Worm (Caenorhabditis elegans) whole organism, mixed stage, embryonic: ENCODE results near the gene Y37E11B.2.

Experiments
- M03D4.4 ChIP-seq: sonication (generic microtip); optimal IDR thresholded peaks from 2 replicates; lab custom pipeline; 2017; ENCODE audit warnings: mild to moderate bottlenecking, missing genetic modification characterization, missing compliant biosample characterization
- bed-3 ChIP-seq: fragments of 200-800 bp; sonication (Bioruptor generic); optimal IDR thresholded peaks from 3 replicates; lab custom pipeline; 2018; ENCODE audit warnings: mild to moderate bottlenecking, missing genetic modification characterization, moderate library complexity, missing compliant biosample characterization
- blmp-1 ChIP-seq: fragments of 150-350 bp; optimal IDR thresholded peaks from 2 replicates; lab custom pipeline; 2014; ENCODE audit warnings: missing biosample characterization, missing genetic modification characterization
- ceh-39 ChIP-seq: fragments of 150-350 bp; optimal IDR thresholded peaks from 2 replicates; lab custom pipeline; 2014; ENCODE audit warnings: missing biosample characterization, missing genetic modification characterization
- ceh-43 ChIP-seq: fragments of 200-800 bp; sonication (Bioruptor generic); optimal IDR thresholded peaks from 2 replicates; lab custom pipeline; 2018; ENCODE audit warnings: mild to moderate bottlenecking, missing genetic modification characterization, moderate library complexity, missing compliant biosample characterization
- ceh-83 ChIP-seq: fragments of 200-800 bp; sonication (Bioruptor generic); optimal IDR thresholded peaks from 2 replicates; lab custom pipeline; 2018; ENCODE audit warnings: mild to moderate bottlenecking, missing genetic modification characterization, missing compliant biosample characterization
- ces-1 ChIP-seq: fragments of 150-350 bp; optimal IDR thresholded peaks from 2 replicates; lab custom pipeline; 2014; ENCODE audit warnings: missing biosample characterization, missing genetic modification reagents, missing genetic modification characterization
- cnd-1 ChIP-seq: fragments of 200-800 bp; sonication (Bioruptor generic); optimal IDR thresholded peaks from 2 replicates; lab custom pipeline; 2018; ENCODE audit warnings: mild to moderate bottlenecking, missing genetic modification characterization, missing compliant biosample characterization
- drap-1 ChIP-seq: fragments of 200-800 bp; sonication (Bioruptor generic); optimal IDR thresholded peaks from 3 replicates; lab custom pipeline; 2018; ENCODE audit warnings: mild to moderate bottlenecking, missing genetic modification characterization, missing compliant biosample characterization
- elt-1 ChIP-seq: sonication (generic microtip); optimal IDR thresholded peaks from 2 replicates; lab custom pipeline; 2017; ENCODE audit warnings: missing genetic modification characterization, mild to moderate bottlenecking, missing compliant biosample characterization, antibody characterized with exemption, moderate library complexity, borderline replicate concordance; ENCODE audit not compliant: insufficient read depth
- flh-1 ChIP-seq: fragments of 200-800 bp; sonication (Bioruptor generic); optimal IDR thresholded peaks from 2 replicates; lab custom pipeline; 2018; ENCODE audit warnings: mild to moderate bottlenecking, missing genetic modification characterization, moderate library complexity, missing compliant biosample characterization
- ham-2 ChIP-seq: fragments of 200-800 bp; sonication (Bioruptor generic); optimal IDR thresholded peaks from 2 replicates; lab custom pipeline; 2018; ENCODE audit warnings: mild to moderate bottlenecking, missing genetic modification characterization, missing compliant biosample characterization
- lin-32 ChIP-seq: fragments of 200-800 bp; sonication (Bioruptor generic); optimal IDR thresholded peaks from 2 replicates; lab custom pipeline; 2018; ENCODE audit warnings: mild to moderate bottlenecking, missing genetic modification characterization, missing compliant biosample characterization
- lsy-2 ChIP-seq: fragments of 150-350 bp; optimal IDR thresholded peaks from 2 replicates; lab custom pipeline; 2014; ENCODE audit warnings: missing biosample characterization, missing genetic modification characterization
- mab-5 ChIP-seq: fragments of 150-350 bp; optimal IDR thresholded peaks from 2 replicates; lab custom pipeline; 2014; ENCODE audit warnings: missing biosample characterization, missing genetic modification characterization
- mep-1 ChIP-seq: fragments of 150-350 bp; optimal IDR thresholded peaks from 2 replicates; lab custom pipeline; 2017; ENCODE audit warnings: missing biosample characterization, missing genetic modification reagents, missing genetic modification characterization, inconsistent platforms
- mls-2 ChIP-seq: sonication (generic microtip); optimal IDR thresholded peaks from 2 replicates; lab custom pipeline; 2016; ENCODE audit warnings: mild to moderate bottlenecking, missing genetic modification characterization, moderate library complexity, missing compliant biosample characterization
- nhr-12 ChIP-seq: fragments of 150-350 bp; optimal IDR thresholded peaks from 2 replicates; lab custom pipeline; 2014; ENCODE audit warnings: missing biosample characterization, missing genetic modification characterization
- nhr-2 ChIP-seq: fragments of 150-350 bp; optimal IDR thresholded peaks from 2 replicates; lab custom pipeline; 2014; ENCODE audit warnings: missing biosample characterization, missing genetic modification characterization
- nhr-237 ChIP-seq: fragments of 150-350 bp; optimal IDR thresholded peaks from 2 replicates; lab custom pipeline; 2014; ENCODE audit warnings: missing biosample characterization, missing genetic modification characterization
- nhr-28 ChIP-seq: fragments of 150-350 bp; optimal IDR thresholded peaks from 2 replicates; lab custom pipeline; 2014; ENCODE audit warnings: missing biosample characterization, missing genetic modification characterization
- nhr-76 ChIP-seq: sonication (generic microtip); optimal IDR thresholded peaks from 2 replicates; lab custom pipeline; 2017; ENCODE audit warnings: missing biosample characterization, missing genetic modification characterization
- pha-4 ChIP-seq: fragments of 150-350 bp; optimal IDR thresholded peaks from 2 replicates; lab custom pipeline; 2018; ENCODE audit warnings: missing biosample characterization, missing genetic modification reagents, missing genetic modification characterization
- sem-2 ChIP-seq: fragments of 200-800 bp; sonication (Bioruptor generic); optimal IDR thresholded peaks from 2 replicates; lab custom pipeline; 2018; ENCODE audit warnings: mild to moderate bottlenecking, missing genetic modification characterization, missing compliant biosample characterization
- snpc-4 ChIP-seq: fragments of 150-350 bp; optimal IDR thresholded peaks from 2 replicates; lab custom pipeline; 2014; ENCODE audit warnings: missing biosample characterization, missing genetic modification characterization
- sptf-1 ChIP-seq: sonication (generic microtip); optimal IDR thresholded peaks from 2 replicates; lab custom pipeline; 2017; ENCODE audit warnings: mild to moderate bottlenecking, missing genetic modification characterization, moderate library complexity, missing compliant biosample characterization
- tbx-8 ChIP-seq: fragments of 200-800 bp; sonication (Bioruptor generic); optimal IDR thresholded peaks from 2 replicates; lab custom pipeline; 2018; ENCODE audit warnings: mild to moderate bottlenecking, missing genetic modification characterization, moderate library complexity, missing compliant biosample characterization
- unc-120 ChIP-seq: sonication (generic microtip); optimal IDR thresholded peaks from 2 replicates; lab custom pipeline; 2017; ENCODE audit warnings: missing genetic modification characterization, missing compliant biosample characterization; ENCODE audit not compliant: poor library complexity, severe bottlenecking
- unc-62 ChIP-seq: fragments of 150-350 bp; optimal IDR thresholded peaks from 2 replicates; lab custom pipeline; 2014; ENCODE audit warnings: missing biosample characterization, missing genetic modification reagents, missing genetic modification characterization
- ztf-11 ChIP-seq: fragments of 150-350 bp; optimal IDR thresholded peaks from 2 replicates; lab custom pipeline; 2014; ENCODE audit warnings: missing biosample characterization, missing genetic modification characterization

Gene Y37E11B.2

DNA sequence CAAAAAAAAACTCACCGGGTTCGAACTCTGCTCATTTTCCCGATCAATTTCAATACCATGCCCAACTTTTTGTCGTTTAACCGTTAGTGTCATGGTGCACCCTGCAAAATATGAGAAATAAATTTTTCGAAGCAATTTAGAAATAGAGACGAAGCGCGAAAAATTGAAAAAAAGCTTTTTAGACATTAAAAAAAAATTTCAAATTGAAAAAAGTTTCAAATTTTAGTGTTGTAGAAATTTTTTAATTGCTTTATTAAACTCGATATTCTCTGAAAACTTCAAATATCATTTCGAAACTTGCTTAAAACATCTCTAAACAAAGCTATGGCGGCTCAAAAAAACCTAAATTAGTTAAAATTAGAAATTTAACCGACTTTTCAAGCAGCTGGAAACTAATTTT is 30.8 kb upstream of the Y37E11B.2 start, which contains the start of gene nstp-6:
nstp-6 (minus strand) TSS at position 101 of the 400 bp plus-strand sequence.
- TF ChIP-seq sem-2 (GFP tag; lab: Kevin White, UChicago) (no peak), cnd-1 (tag; lab: Kevin White, UChicago) (no peak), ces-1 (GFP tag; lab: Kevin White, UChicago) (no peak)
- TF ChIP-seq, all 35 proteins: peak for 0

DNA sequence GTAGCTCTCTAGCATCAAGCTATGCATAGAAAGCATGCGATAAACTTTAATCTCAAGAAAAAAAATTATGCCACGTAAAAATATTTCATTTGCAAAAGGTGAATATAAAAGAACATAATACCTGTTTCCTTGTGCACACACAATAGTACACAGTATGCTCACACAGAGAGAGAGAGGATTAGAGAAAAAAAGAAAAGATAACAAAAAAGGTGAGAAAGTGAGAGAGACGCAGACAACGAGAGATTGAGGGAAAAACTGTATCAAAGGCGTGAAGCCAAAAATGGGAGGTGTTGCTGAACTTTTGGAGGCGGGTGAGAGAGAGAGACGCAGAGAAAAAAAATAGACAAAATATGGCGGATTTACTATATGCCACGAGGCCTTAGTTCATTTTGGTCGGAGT is 29.9 kb upstream of the Y37E11B.2 start:
- TF ChIP-seq nhr-12 (no peak), tbx-8 (GFP tag; lab: Kevin White, UChicago) (no peak), bed-3 (no peak), mab-5 (tag; lab: Kevin White, UChicago) (no peak), M03D4.4 (tag; lab: Kevin White, UChicago) (no peak), drap-1 (GFP tag; lab: Kevin White, UChicago) (no peak), blmp-1 (tag; lab: Kevin White, UChicago) (no peak)

DNA sequence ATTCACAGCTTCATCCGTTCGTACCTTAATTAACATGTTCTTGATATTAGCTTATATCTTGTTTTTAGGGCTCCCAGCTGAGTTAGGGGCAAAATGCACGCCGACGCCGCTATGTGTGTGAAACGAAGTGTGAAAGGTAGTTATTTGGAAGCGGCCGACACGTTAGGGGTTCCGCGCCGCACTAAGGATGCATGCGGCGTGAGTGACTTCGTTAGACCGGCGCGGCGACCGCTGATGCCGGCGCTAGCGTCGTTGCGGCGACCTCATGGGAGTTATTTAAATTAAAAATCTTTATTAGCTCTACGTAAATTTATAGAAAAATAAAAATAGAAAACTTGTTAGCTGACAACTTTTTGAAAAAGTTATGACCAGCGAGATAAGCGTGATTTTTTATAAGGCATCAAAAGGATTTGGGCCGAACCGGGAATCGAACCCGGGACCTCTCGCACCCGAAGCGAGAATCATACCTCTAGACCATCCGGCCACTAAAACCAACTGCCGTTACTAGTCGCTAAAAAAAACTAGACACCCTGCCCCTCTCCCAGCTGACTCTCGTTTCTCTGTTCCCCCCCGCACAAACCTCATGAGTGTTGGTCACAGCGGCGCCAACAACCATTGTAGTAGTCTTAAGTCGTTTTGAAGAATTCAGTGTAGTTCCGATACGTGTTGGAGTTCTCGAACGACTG is 26.3 kb upstream of the Y37E11B.2 start:
- TF ChIP-seq mep-1 (tag; lab: Kevin White, UChicago) (no peak), lin-32 (GFP tag; lab: Kevin White, UChicago) (peak; percentile 8), snpc-4 (tag; lab: Kevin White, UChicago) (no peak), sptf-1 (tag; lab: Kevin White, UChicago) (peak; percentile 72), mls-2 (peak; percentile 73), cnd-1 (tag; lab: Kevin White, UChicago) (peak; percentile 67), unc-120 (tag; lab: Kevin White, UChicago) (peak; percentile 44), nhr-28 (no peak), sem-2 (GFP tag; lab: Kevin White, UChicago) (peak; percentile 60), nhr-2 (tag; lab: Kevin White, UChicago) (no peak), nhr-237 (no peak), ceh-39 (no peak), flh-1 (GFP tag; lab: Kevin White, UChicago) (peak; percentile 59), tbx-8 (GFP tag; lab: Kevin White, UChicago) (peak; percentile 40), M03D4.4 (tag; lab: Kevin White, UChicago) (peak; percentile 83), lsy-2 (tag; lab: Kevin White, UChicago) (no peak), ceh-43 (GFP tag; lab: Kevin White, UChicago) (peak; percentile 16), nhr-76 (tag; lab: Kevin White, UChicago) (no peak), bed-3 (peak; percentile 25), ceh-83 (GFP tag; lab: Kevin White, UChicago) (peak; percentile 72), drap-1 (GFP tag; lab: Kevin White, UChicago) (peak; percentile 58)

DNA sequence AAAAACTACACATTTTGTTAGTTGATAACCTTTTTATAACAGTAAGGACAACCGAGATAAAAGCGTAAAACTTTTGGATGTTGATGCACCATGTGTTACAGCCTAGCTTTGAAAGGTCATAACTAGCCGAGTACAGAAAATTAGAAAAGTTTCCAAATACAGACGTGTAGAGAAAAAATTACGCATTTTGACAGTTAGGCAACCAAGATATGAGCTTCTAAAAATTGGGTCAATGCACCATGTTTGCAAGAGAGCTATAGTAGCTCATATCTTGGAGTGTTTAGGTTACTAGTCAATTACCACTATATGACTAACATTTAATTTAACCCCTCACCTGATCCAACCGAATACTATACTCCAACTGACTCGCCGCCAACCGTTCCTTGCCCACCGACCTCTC is 25.3 kb upstream of the Y37E11B.2 start:
- TF ChIP-seq ham-2 (no peak), cnd-1 (tag; lab: Kevin White, UChicago) (no peak), lsy-2 (tag; lab: Kevin White, UChicago) (no peak), mab-5 (tag; lab: Kevin White, UChicago) (no peak), nhr-12 (no peak), nhr-237 (no peak), M03D4.4 (tag; lab: Kevin White, UChicago) (no peak), ces-1 (GFP tag; lab: Kevin White, UChicago) (no peak), unc-62 (GFP tag; lab: Kevin White, UChicago) (no peak), blmp-1 (tag; lab: Kevin White, UChicago) (no peak), drap-1 (GFP tag; lab: Kevin White, UChicago) (no peak), nhr-76 (tag; lab: Kevin White, UChicago) (no peak), elt-1 (no peak)

DNA sequence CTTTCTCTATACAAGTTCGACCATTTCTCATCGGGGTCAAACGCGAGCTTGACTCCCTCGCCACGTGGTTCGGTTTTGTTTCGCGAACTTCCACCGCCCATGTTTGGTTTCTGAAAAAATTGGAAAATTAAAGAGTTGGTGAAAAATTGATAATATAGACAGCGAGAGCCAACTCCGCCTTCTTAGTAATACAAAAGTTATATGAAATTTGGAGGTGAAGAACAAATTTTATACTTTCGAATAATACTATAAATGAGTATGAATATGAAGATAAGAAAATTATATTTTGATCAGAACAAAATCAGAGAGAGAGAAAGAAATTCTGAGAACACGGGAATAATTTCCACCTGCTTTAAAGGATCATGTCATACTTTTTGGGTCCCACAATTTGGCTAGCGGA is 20.9 kb upstream of the Y37E11B.2 start, which contains the start of gene osm-9:
osm-9 (minus strand) TSS at position 101 of the 400 bp plus-strand sequence.
- no peak for TF ChIP-seq nhr-237
- TF ChIP-seq mab-5 (tag; lab: Kevin White, UChicago): no peak
- TF ChIP-seq drap-1 (GFP tag; lab: Kevin White, UChicago): no peak
- no peak for TF ChIP-seq nhr-2 (tag; lab: Kevin White, UChicago)
- TF ChIP-seq mls-2: no peak
- TF ChIP-seq ces-1 (GFP tag; lab: Kevin White, UChicago): no peak
- no peak for TF ChIP-seq nhr-76 (tag; lab: Kevin White, UChicago)
- no peak for TF ChIP-seq pha-4
- TF ChIP-seq mep-1 (tag; lab: Kevin White, UChicago): no peak
- no peak for TF ChIP-seq M03D4.4 (tag; lab: Kevin White, UChicago)
- no peak for TF ChIP-seq ztf-11
- TF ChIP-seq ceh-83 (GFP tag; lab: Kevin White, UChicago): no peak
